Worm (Caenorhabditis elegans) whole organism, L4 larva: ENCODE measurements around the gene air-1.

Experiments
- F44E2.7 ChIP-seq: fragments of 200-800 bp; sonication (Bioruptor generic); IDR thresholded peaks from 2 replicates; pipeline ENCODE4 v2.1.2; 2022; ENCODE audit warnings: missing genetic modification characterization, missing compliant biosample characterization
- F49E8.2 ChIP-seq: sonication (generic microtip); optimal IDR thresholded peaks from 2 replicates; lab custom pipeline; 2016; ENCODE audit warnings: missing compliant biosample characterization, mild to moderate bottlenecking, missing genetic modification characterization, borderline replicate concordance
- R02D3.7 ChIP-seq: fragments of 150-350 bp; sonication (generic microtip); optimal IDR thresholded peaks from 3 replicates; lab custom pipeline; 2014; ENCODE audit warnings: missing biosample characterization, missing genetic modification characterization
- Y5F2A.4 ChIP-seq: fragments of 200-800 bp; sonication (Bioruptor generic); optimal IDR thresholded peaks from 2 replicates; lab custom pipeline; 2018; ENCODE audit warnings: mild to moderate bottlenecking, missing genetic modification characterization, missing compliant biosample characterization
- aha-1 ChIP-seq: fragments of 150-350 bp; peaks from one replicate; lab custom pipeline; 2014; ENCODE audit warnings: missing biosample characterization, missing genetic modification characterization
- aly-2 ChIP-seq: sonication (generic microtip); optimal IDR thresholded peaks from 2 replicates; lab custom pipeline; 2018; ENCODE audit warnings: missing biosample characterization, missing genetic modification characterization
- ceh-62 ChIP-seq: sonication (generic microtip); optimal IDR thresholded peaks from 2 replicates; lab custom pipeline; 2017; ENCODE audit warnings: missing biosample characterization, missing genetic modification characterization
- ceh-82 ChIP-seq: sonication (generic microtip); optimal IDR thresholded peaks from 2 replicates; lab custom pipeline; 2017; ENCODE audit warnings: missing biosample characterization, missing genetic modification characterization
- ces-1 ChIP-seq: fragments of 150-350 bp; sonication (generic microtip); optimal IDR thresholded peaks from 4 replicates; lab custom pipeline; 2014; ENCODE audit warnings: missing biosample characterization, missing genetic modification reagents, missing genetic modification characterization
- cey-2 ChIP-seq: sonication (generic microtip); optimal IDR thresholded peaks from 3 replicates; lab custom pipeline; 2017; ENCODE audit warnings: missing genetic modification characterization, mild to moderate bottlenecking, missing compliant biosample characterization, antibody characterized with exemption, borderline replicate concordance; ENCODE audit not compliant: insufficient read depth
- daf-12 ChIP-seq: fragments of 150-350 bp; optimal IDR thresholded peaks from 2 replicates; lab custom pipeline; 2014; ENCODE audit warnings: missing biosample characterization, missing genetic modification reagents, missing genetic modification characterization
- daf-16 ChIP-seq, 3 experiments: sonication (generic microtip); optimal IDR thresholded peaks; 2 replicates each; lab custom pipeline; 2016 to 2017; ENCODE audit warnings: missing genetic modification characterization in 3 of 3, missing genetic modification reagents in 3 of 3, mild to moderate bottlenecking in 2 of 3, missing compliant biosample characterization in 2 of 3, missing biosample characterization in 1 of 3, moderate library complexity in 1 of 3
- duxl-1 ChIP-seq: sonication (generic microtip); optimal IDR thresholded peaks from 2 replicates; lab custom pipeline; 2016; ENCODE audit warnings: mild to moderate bottlenecking, missing genetic modification characterization, moderate library complexity, missing compliant biosample characterization; ENCODE audit not compliant: poor library complexity
- fos-1 ChIP-seq: fragments of 150-350 bp; optimal IDR thresholded peaks from 2 replicates; lab custom pipeline; 2014; ENCODE audit warnings: missing biosample characterization, missing genetic modification characterization
- gei-8 ChIP-seq: fragments of 200-800 bp; sonication (Bioruptor generic); optimal IDR thresholded peaks from 2 replicates; lab custom pipeline; 2018; ENCODE audit warnings: mild to moderate bottlenecking, missing genetic modification characterization, missing compliant biosample characterization
- hlh-11 ChIP-seq: fragments of 200-800 bp; sonication (Bioruptor generic); optimal IDR thresholded peaks from 2 replicates; lab custom pipeline; 2018; ENCODE audit warnings: mild to moderate bottlenecking, missing genetic modification characterization, missing compliant biosample characterization
- hmg-1.1 ChIP-seq: fragments of 200-800 bp; sonication (Bioruptor generic); IDR thresholded peaks from 2 replicates; pipeline ENCODE4 v1.3.6; 2022; ENCODE audit warnings: missing genetic modification reagents, missing genetic modification characterization, missing compliant biosample characterization
- lin-13 ChIP-seq: fragments of 150-350 bp; optimal IDR thresholded peaks from 2 replicates; lab custom pipeline; 2014; ENCODE audit warnings: missing biosample characterization, missing genetic modification reagents, missing genetic modification characterization
- lin-15B ChIP-seq: fragments of 150-350 bp; sonication (generic microtip); optimal IDR thresholded peaks from 3 replicates; lab custom pipeline; 2014; ENCODE audit warnings: missing biosample characterization, missing genetic modification characterization
- lin-29 ChIP-seq: fragments of 200-800 bp; sonication (Bioruptor generic); IDR thresholded peaks from 2 replicates; pipeline ENCODE4 v1.3.6; 2022; ENCODE audit warnings: missing genetic modification reagents, missing genetic modification characterization, missing compliant biosample characterization
- lin-38 ChIP-seq: fragments of 200-800 bp; sonication (Bioruptor generic); IDR thresholded peaks from 2 replicates; pipeline ENCODE4 v1.3.6; 2022; ENCODE audit warnings: missing genetic modification reagents, missing genetic modification characterization, missing compliant biosample characterization
- lin-39 ChIP-seq: fragments of 150-350 bp; optimal IDR thresholded peaks from 2 replicates; lab custom pipeline; 2014; ENCODE audit warnings: missing biosample characterization, missing genetic modification reagents, missing genetic modification characterization
- lir-3 ChIP-seq: sonication (generic microtip); optimal IDR thresholded peaks from 2 replicates; lab custom pipeline; 2016; ENCODE audit warnings: mild to moderate bottlenecking, missing genetic modification characterization, missing compliant biosample characterization
- madf-5 ChIP-seq, 2 experiments: fragments of 200-800 bp; sonication (Bioruptor generic); IDR thresholded peaks; 2 replicates each; pipeline ENCODE4 v1.3.6; 2022; ENCODE audit warnings: missing compliant biosample characterization in 2 of 2, missing genetic modification characterization in 2 of 2
- mdl-1 ChIP-seq, 2 experiments: fragments of 150-350 bp in 1 of 2; sonication (generic microtip) in 1 of 2; optimal IDR thresholded peaks; 2 replicates each; lab custom pipeline; 2014 to 2017; ENCODE audit warnings: missing biosample characterization in 2 of 2, missing genetic modification characterization in 2 of 2
- mdt-29 ChIP-seq: fragments of 200-800 bp; sonication (Bioruptor generic); IDR thresholded peaks from 2 replicates; pipeline ENCODE4 v1.3.6; 2022; ENCODE audit warnings: missing genetic modification reagents, missing genetic modification characterization, missing compliant biosample characterization
- mep-1 ChIP-seq: fragments of 150-350 bp; sonication (generic microtip); optimal IDR thresholded peaks from 3 replicates; lab custom pipeline; 2014; ENCODE audit warnings: missing biosample characterization, missing genetic modification characterization
- mes-2 ChIP-seq: sonication (generic microtip); optimal IDR thresholded peaks from 2 replicates; lab custom pipeline; 2016; ENCODE audit warnings: missing genotype, mild to moderate bottlenecking, missing genetic modification characterization, missing compliant biosample characterization; ENCODE audit not compliant: poor library complexity, severe bottlenecking
- mxl-2 ChIP-seq: fragments of 200-800 bp; sonication (Bioruptor generic); conservative IDR thresholded peaks from 2 replicates; pipeline ENCODE4 v1.3.6; 2022; ENCODE audit warnings: missing genetic modification reagents, missing genetic modification characterization, missing compliant biosample characterization
- mxl-3 ChIP-seq: fragments of 200-800 bp; sonication (Bioruptor generic); optimal IDR thresholded peaks from 2 replicates; lab custom pipeline; 2018; ENCODE audit warnings: mild to moderate bottlenecking, missing genetic modification characterization, missing compliant biosample characterization
- nhr-25 ChIP-seq: sonication (generic microtip); optimal IDR thresholded peaks from 2 replicates; lab custom pipeline; 2017; ENCODE audit warnings: missing genetic modification characterization, mild to moderate bottlenecking, missing compliant biosample characterization, antibody characterized with exemption, moderate library complexity, borderline replicate concordance; ENCODE audit not compliant: insufficient read depth
- nhr-6 ChIP-seq: fragments of 150-350 bp; optimal IDR thresholded peaks from 2 replicates; lab custom pipeline; 2014; ENCODE audit warnings: missing biosample characterization, missing genetic modification characterization
- nhr-76 ChIP-seq: fragments of 150-350 bp; optimal IDR thresholded peaks from 2 replicates; lab custom pipeline; 2014; ENCODE audit warnings: missing biosample characterization, missing genetic modification characterization
- nhr-77 ChIP-seq: fragments of 150-350 bp; optimal IDR thresholded peaks from 2 replicates; lab custom pipeline; 2014; ENCODE audit warnings: missing biosample characterization, missing genetic modification characterization
- rbr-2 ChIP-seq: sonication (generic microtip); optimal IDR thresholded peaks from 2 replicates; lab custom pipeline; 2016; ENCODE audit warnings: missing genotype, missing genetic modification characterization, missing compliant biosample characterization
- set-16 ChIP-seq: fragments of 200-800 bp; sonication (Bioruptor generic); IDR thresholded peaks from 2 replicates; pipeline ENCODE4 v1.3.6; 2022; ENCODE audit warnings: missing genetic modification reagents, missing genetic modification characterization, missing compliant biosample characterization
- tra-1 ChIP-seq: fragments of 200-800 bp; sonication (Bioruptor generic); IDR thresholded peaks from 2 replicates; pipeline ENCODE4 v1.3.6; 2022; ENCODE audit warnings: missing genetic modification reagents, missing genetic modification characterization, missing compliant biosample characterization
- unc-39 ChIP-seq: sonication (generic microtip); optimal IDR thresholded peaks from 2 replicates; lab custom pipeline; 2017; ENCODE audit warnings: missing biosample characterization, missing genetic modification characterization
- unc-62 ChIP-seq, 3 experiments: fragments of 150-350 bp in 1 of 3; sonication (generic microtip); optimal IDR thresholded peaks in 2 of 3; peaks in 1 of 3; 1 replicate in 1 of 3; 2 replicates in 2 of 3; lab custom pipeline; 2014 to 2017; ENCODE audit warnings: missing biosample characterization in 3 of 3, missing genetic modification characterization in 3 of 3, missing genetic modification reagents in 3 of 3, missing genotype in 1 of 3
- zfp-3 ChIP-seq: fragments of 200-800 bp; sonication (Bioruptor generic); conservative IDR thresholded peaks from 2 replicates; pipeline ENCODE4 v1.3.6; 2022; ENCODE audit warnings: missing genetic modification reagents, missing genetic modification characterization, missing compliant biosample characterization
- zip-2 ChIP-seq: fragments of 150-350 bp; optimal IDR thresholded peaks from 2 replicates; lab custom pipeline; 2014; ENCODE audit warnings: missing biosample characterization, missing genetic modification characterization

air-1 gene

ce11 chrV:8213868-8214267, 7.4 kb upstream of the air-1 start, which contains the start of gene K07C11.7:
K07C11.7 (minus strand) TSS chrV:8213968.
- TF ChIP-seq daf-16 (GFP tag; optimal IDR thresholded peaks at IDR 0.05; lab: Kevin White, UChicago): no peak
- TF ChIP-seq daf-16 (tag; optimal IDR thresholded peaks at IDR 0.05; lab: Kevin White, UChicago): no peak
- no peak for TF ChIP-seq mxl-3 (GFP tag; lab: Kevin White, UChicago)
- TF ChIP-seq fos-1: no peak
- TF ChIP-seq set-16 (GFP tag; lab: Robert Waterston, UW): no peak
- TF ChIP-seq mdt-29 (GFP tag; lab: Robert Waterston, UW): no peak
- no peak for TF ChIP-seq aly-2
- TF ChIP-seq gei-8 (GFP tag; lab: Kevin White, UChicago): no peak
- TF ChIP-seq, all 104 proteins: peak for 0

- TF ChIP-seq hmg-1.1 (GFP tag; lab: Robert Waterston, UW) (no peak), mxl-3 (GFP tag; lab: Kevin White, UChicago) (no peak), duxl-1 (tag; lab: Kevin White, UChicago) (no peak), zfp-3 (GFP tag; lab: Robert Waterston, UW) (no peak), ceh-82 (tag; lab: Kevin White, UChicago) (no peak), lin-15B (tag; lab: Kevin White, UChicago) (no peak), mxl-2 (GFP tag; lab: Robert Waterston, UW) (no peak), lin-38 (GFP tag; lab: Robert Waterston, UW) (0 out of 2 replicates have a peak, but pooled peaks have one; percentile 7), Y5F2A.4 (no peak), mep-1 (tag; lab: Kevin White, UChicago) (peak; percentile 12), nhr-25 (tag; lab: Kevin White, UChicago) (no peak), F49E8.2 (tag; lab: Kevin White, UChicago) (no peak), hlh-11 (tag; lab: Kevin White, UChicago) (no peak), rbr-2 (tag; lab: Kevin White, UChicago) (peak; percentile 5), cey-2 (tag; lab: Kevin White, UChicago) (no peak), ces-1 (GFP tag; lab: Kevin White, UChicago) (no peak), set-16 (GFP tag; lab: Robert Waterston, UW) (no peak), daf-12 (tag; lab: Kevin White, UChicago) (no peak), nhr-6 (no peak), lin-39 (tag; lab: Kevin White, UChicago) (no peak), mes-2 (tag; lab: Kevin White, UChicago) (peak; percentile 32), unc-39 (no peak), F44E2.7 (GFP tag; lab: Robert Waterston, UW) (no peak), R02D3.7 (tag; lab: Kevin White, UChicago) (no peak), lin-29 (GFP tag; lab: Robert Waterston, UW) (no peak), nhr-77 (tag; lab: Kevin White, UChicago) (no peak), mdl-1 (tag; optimal IDR thresholded peaks at IDR 0.05; lab: Kevin White, UChicago) (no peak), tra-1 (GFP tag; lab: Robert Waterston, UW) (no peak), aha-1 (tag; lab: Kevin White, UChicago) (peak; percentile 68), madf-5 (GFP tag; IDR thresholded peaks at IDR 0.05; lab: Robert Waterston, UW) (no peak), fos-1 (no peak), nhr-76 (tag; lab: Kevin White, UChicago) (no peak), ceh-62 (tag; lab: Kevin White, UChicago) (no peak), unc-62 (GFP tag; optimal IDR thresholded peaks at IDR 0.05 in 1 of 2; lab: Kevin White, UChicago) (peak in 1 of 2 experiments; percentile 48), unc-62 (tag; optimal IDR thresholded peaks at IDR 0.05; lab: Kevin White, UChicago) (no peak), lir-3 (no peak), zip-2 (tag; lab: Kevin White, UChicago) (no peak), lin-13 (GFP tag; lab: Kevin White, UChicago) (no peak)
Measured at ce11 chrV:8215158-8215557, 6.1 kb upstream of the air-1 start.
